Fruit fly (Drosophila melanogaster) whole organism, wandering third instar larva: ENCODE data around the gene Lst8.

Experiments
- Dfd ChIP-seq: fragments of >200 bp; optimal IDR thresholded peaks from 2 replicates; lab custom pipeline; 2017; ENCODE audit warnings: missing biosample characterization, missing genetic modification characterization
- Dif ChIP-seq: fragments of 200-275, 200-300 bp; sonication (Bioruptor generic); optimal IDR thresholded peaks from 2 replicates; lab custom pipeline; 2018; ENCODE audit warnings: missing biosample characterization, missing genetic modification characterization; ENCODE audit not compliant: partially characterized antibody
- HLH106 ChIP-seq: fragments of 200-800 bp; optimal IDR thresholded peaks from 3 replicates; lab custom pipeline; 2019; ENCODE audit warnings: missing biosample characterization, mild to moderate bottlenecking, missing genetic modification characterization, moderate library complexity
- Hnf4 ChIP-seq: fragments of 200-800 bp; sonication (Bioruptor generic); optimal IDR thresholded peaks from 2 replicates; lab custom pipeline; 2016; ENCODE audit warnings: missing biosample characterization, mild to moderate bottlenecking, missing genetic modification characterization
- Hr78 ChIP-seq: fragments of >200 bp; optimal IDR thresholded peaks from 2 replicates; lab custom pipeline; 2017; ENCODE audit warnings: missing biosample characterization, missing genetic modification characterization
- Jra ChIP-seq: sonication (Bioruptor generic); optimal IDR thresholded peaks from 2 replicates; lab custom pipeline; 2016; ENCODE audit warnings: missing biosample characterization, missing genetic modification characterization
- Myc ChIP-seq: fragments of >200 bp; optimal IDR thresholded peaks from 2 replicates; lab custom pipeline; 2017
- Rel ChIP-seq, 2 experiments: fragments of 200-800 bp; sonication (Bioruptor generic) in 1 of 2; optimal IDR thresholded peaks; 2 replicates in 1 of 2; 3 replicates in 1 of 2; lab custom pipeline; 2016 to 2019; ENCODE audit warnings: mild to moderate bottlenecking in 2 of 2, missing biosample characterization in 2 of 2, missing genetic modification characterization in 2 of 2, moderate library complexity in 1 of 2
- Sp1 ChIP-seq: fragments of 200-800 bp; sonication (Bioruptor generic); optimal IDR thresholded peaks from 3 replicates; lab custom pipeline; 2019; ENCODE audit warnings: missing biosample characterization, mild to moderate bottlenecking, missing genetic modification characterization, moderate library complexity
- br ChIP-seq: fragments of 200-800 bp; sonication (Bioruptor generic); optimal IDR thresholded peaks from 2 replicates; lab custom pipeline; 2016; ENCODE audit warnings: missing biosample characterization, missing genetic modification characterization
- dl ChIP-seq, 2 experiments: fragments of 175-275, 200-275 bp in 1 of 2; fragments of 200-275 bp in 1 of 2; sonication (Bioruptor generic); optimal IDR thresholded peaks; lab custom pipeline; 2018; ENCODE audit warnings: mild to moderate bottlenecking in 2 of 2, missing biosample characterization in 2 of 2, missing genetic modification characterization in 2 of 2, moderate library complexity in 2 of 2; ENCODE audit not compliant: partially characterized antibody in 2 of 2, insufficient read depth in 1 of 2
- dmrt93B ChIP-seq: fragments of 200-800 bp; sonication (Bioruptor generic); optimal IDR thresholded peaks from 2 replicates; lab custom pipeline; 2018; ENCODE audit warnings: missing biosample characterization, mild to moderate bottlenecking, missing genetic modification characterization
- ey ChIP-seq: fragments of 200-800 bp; sonication (Bioruptor generic); optimal IDR thresholded peaks from 2 replicates; lab custom pipeline; 2016; ENCODE audit warnings: missing biosample characterization, missing genetic modification characterization
- foxo ChIP-seq, 2 experiments: fragments of 200-800 bp; sonication (Bioruptor generic); optimal IDR thresholded peaks; 2 replicates in 1 of 2; 3 replicates in 1 of 2; lab custom pipeline; 2016 to 2017; ENCODE audit warnings: missing biosample characterization in 2 of 2, missing genetic modification characterization in 2 of 2
- fru ChIP-seq: fragments of 200-800 bp; sonication (Bioruptor generic); optimal IDR thresholded peaks from 3 replicates; lab custom pipeline; 2016; ENCODE audit warnings: missing biosample characterization, mild to moderate bottlenecking, missing genetic modification characterization
- h ChIP-seq: fragments of 200-800 bp; sonication (Bioruptor generic); optimal IDR thresholded peaks from 3 replicates; lab custom pipeline; 2016; ENCODE audit warnings: missing biosample characterization, mild to moderate bottlenecking, missing genetic modification characterization
- lola ChIP-seq: fragments of >200 bp; optimal IDR thresholded peaks from 2 replicates; lab custom pipeline; 2017; ENCODE audit warnings: missing biosample characterization, missing genetic modification characterization
- pan ChIP-seq: fragments of >200 bp; optimal IDR thresholded peaks from 2 replicates; lab custom pipeline; 2017
- psq ChIP-seq: fragments of 200-800 bp; sonication (Bioruptor generic); optimal IDR thresholded peaks from 3 replicates; lab custom pipeline; 2017; ENCODE audit warnings: missing biosample characterization, mild to moderate bottlenecking, missing genetic modification characterization, moderate library complexity
- rgr ChIP-seq: fragments of 200-800 bp; sonication (Bioruptor generic); optimal IDR thresholded peaks from 3 replicates; lab custom pipeline; 2016; ENCODE audit warnings: missing biosample characterization, mild to moderate bottlenecking, missing genetic modification characterization
- sage ChIP-seq: fragments of 200-800 bp; sonication (Bioruptor generic); optimal IDR thresholded peaks from 2 replicates; lab custom pipeline; 2016; ENCODE audit warnings: missing biosample characterization, mild to moderate bottlenecking, missing genetic modification characterization
- sv ChIP-seq: fragments of 200-800 bp; sonication (Bioruptor generic); optimal IDR thresholded peaks from 3 replicates; lab custom pipeline; 2016; ENCODE audit warnings: missing biosample characterization, missing genetic modification characterization
- usp ChIP-seq: fragments of >200 bp; optimal IDR thresholded peaks from 2 replicates; lab custom pipeline; 2017; ENCODE audit warnings: missing biosample characterization, missing genetic modification characterization
- woc ChIP-seq: sonication (Bioruptor generic); optimal IDR thresholded peaks from 2 replicates; lab custom pipeline; 2016; ENCODE audit warnings: missing biosample characterization, mild to moderate bottlenecking, missing genetic modification characterization

Lst8 gene

dm6 chrX:9640690-9641149 lies 35.0 kb upstream of the Lst8 start (continued):
- TF ChIP-seq rgr (GFP tag; lab: Kevin White, UChicago) (peak; percentile 95), sv (peak; percentile 93)

dm6 chrX:9638927-9639420 lies 33.2 kb upstream of the Lst8 start:
- TF ChIP-seq dl (GFP tag; optimal IDR thresholded peaks at IDR 0.05; lab: Kevin White, UChicago; ENCODE audit: insufficient read depth in 1 of 2, partially characterized antibody in 2 of 2) (peak in 1 of 2 experiments; percentile 32), Jra (no peak)

dm6 chrX:9636835-9637234 lies 31.1 kb upstream of the Lst8 start:
- TF ChIP-seq dl (GFP tag; optimal IDR thresholded peaks at IDR 0.05; lab: Kevin White, UChicago; ENCODE audit: insufficient read depth in 1 of 2, partially characterized antibody in 2 of 2) (no peak), Rel (GFP tag; optimal IDR thresholded peaks at IDR 0.05; lab: Kevin White, UChicago) (no peak), Rel (tag; optimal IDR thresholded peaks at IDR 0.05; lab: Kevin White, UChicago) (no peak), ey (no peak), usp (GFP tag; lab: Kevin White, UChicago) (no peak), rgr (GFP tag; lab: Kevin White, UChicago) (peak; percentile 17), Sp1 (GFP tag; lab: Kevin White, UChicago) (peak; percentile 7), h (GFP tag; lab: Kevin White, UChicago) (peak; percentile 23), Myc (no peak), sage (GFP tag; lab: Kevin White, UChicago) (peak; percentile 39), psq (GFP tag; lab: Kevin White, UChicago) (peak; percentile 36), woc (GFP tag; lab: Kevin White, UChicago) (peak; percentile 0), lola (GFP tag; lab: Kevin White, UChicago) (no peak), Hr78 (GFP tag; lab: Kevin White, UChicago) (no peak), Hnf4 (GFP tag; lab: Kevin White, UChicago) (peak; percentile 20)

dm6 chrX:9617598-9618076 lies 11.9 kb upstream of the Lst8 start:
- TF ChIP-seq Myc: no peak
- no peak for TF ChIP-seq Rel (GFP tag; optimal IDR thresholded peaks at IDR 0.05; lab: Kevin White, UChicago)
- TF ChIP-seq Rel (tag; optimal IDR thresholded peaks at IDR 0.05; lab: Kevin White, UChicago): peak; percentile 97

- no peak for TF ChIP-seq dl (GFP tag; optimal IDR thresholded peaks at IDR 0.05; lab: Kevin White, UChicago; ENCODE audit: insufficient read depth in 1 of 2, partially characterized antibody in 2 of 2)
- TF ChIP-seq HLH106: peak; percentile 12
- peak; percentile 7 for TF ChIP-seq Sp1 (GFP tag; lab: Kevin White, UChicago)
- peak; percentile 23 for TF ChIP-seq ey
- TF ChIP-seq foxo (GFP tag; optimal IDR thresholded peaks at IDR 0.05; lab: Kevin White, UChicago): peak in 1 of 2 experiments; percentile 46
- peak; percentile 22 for TF ChIP-seq rgr (GFP tag; lab: Kevin White, UChicago)
- no peak for TF ChIP-seq br (GFP tag; lab: Kevin White, UChicago)
- peak; percentile 46 for TF ChIP-seq fru (GFP tag; lab: Kevin White, UChicago)
- peak; percentile 24 for TF ChIP-seq psq (GFP tag; lab: Kevin White, UChicago)
Observed at dm6 chrX:9615471-9615870, 9.7 kb upstream of the Lst8 start.

- TF ChIP-seq woc (GFP tag; lab: Kevin White, UChicago) (no peak), foxo (GFP tag; optimal IDR thresholded peaks at IDR 0.05; lab: Kevin White, UChicago) (peak in 1 of 2 experiments; percentile 1), dmrt93B (GFP tag; lab: Kevin White, UChicago) (no peak), Myc (peak; percentile 29), sv (no peak), dl (GFP tag; optimal IDR thresholded peaks at IDR 0.05; lab: Kevin White, UChicago; ENCODE audit: insufficient read depth in 1 of 2, partially characterized antibody in 2 of 2) (no peak), rgr (GFP tag; lab: Kevin White, UChicago) (peak; percentile 9), Dif (GFP tag; lab: Kevin White, UChicago) (no peak), Sp1 (GFP tag; lab: Kevin White, UChicago) (peak; percentile 10), h (GFP tag; lab: Kevin White, UChicago) (no peak), psq (GFP tag; lab: Kevin White, UChicago) (peak; percentile 34), Dfd (GFP tag; lab: Kevin White, UChicago) (no peak), pan (lab: Kevin White, UChicago) (no peak), Rel (GFP tag; optimal IDR thresholded peaks at IDR 0.05; lab: Kevin White, UChicago) (no peak), Rel (tag; optimal IDR thresholded peaks at IDR 0.05; lab: Kevin White, UChicago) (peak; percentile 99), lola (GFP tag; lab: Kevin White, UChicago) (no peak), br (GFP tag; lab: Kevin White, UChicago) (no peak)
Observed at dm6 chrX:9608727-9609419, 3.1 kb upstream of the Lst8 start, which contains the start of the genes LysRS and Hecw. TSS of gene LysRS (minus strand) at chrX:9608884. TSS of gene Hecw (plus strand) at chrX:9608946.
